Worm (Caenorhabditis elegans) whole organism, L2 larva: Measurements from ENCODE around the gene Y48E1B.3.

Experiments used
- C34F6.9 ChIP-seq: fragments of 150-350 bp; optimal IDR thresholded peaks from 2 replicates; lab custom pipeline; 2014; ENCODE audit warnings: missing biosample characterization, missing genetic modification characterization
- F13H6.1 ChIP-seq: sonication (generic microtip); optimal IDR thresholded peaks from 2 replicates; lab custom pipeline; 2016; ENCODE audit warnings: missing genetic modification characterization, missing compliant biosample characterization
- Y55F3AM.14 ChIP-seq: fragments of 200-800 bp; sonication (Bioruptor generic); optimal IDR thresholded peaks from 2 replicates; lab custom pipeline; 2018; ENCODE audit warnings: mild to moderate bottlenecking, missing genetic modification characterization, missing compliant biosample characterization
- ZK546.5 ChIP-seq: sonication (generic microtip); optimal IDR thresholded peaks from 2 replicates; lab custom pipeline; 2017; ENCODE audit warnings: missing biosample characterization, missing genetic modification characterization
- aly-2 ChIP-seq: fragments of 150-350 bp; optimal IDR thresholded peaks from 2 replicates; lab custom pipeline; 2014; ENCODE audit warnings: missing biosample characterization, missing genetic modification characterization
- ama-1 ChIP-seq: fragments of 150-350 bp; optimal IDR thresholded peaks from 2 replicates; lab custom pipeline; 2018; ENCODE audit warnings: inconsistent platforms
- blmp-1 ChIP-seq: sonication (generic microtip); optimal IDR thresholded peaks from 2 replicates; lab custom pipeline; 2017; ENCODE audit warnings: missing genetic modification characterization, mild to moderate bottlenecking, missing compliant biosample characterization, antibody characterized with exemption, moderate library complexity; ENCODE audit not compliant: insufficient read depth
- ceh-16 ChIP-seq: fragments of 150-350 bp; optimal IDR thresholded peaks from 2 replicates; lab custom pipeline; 2014; ENCODE audit warnings: missing biosample characterization, missing genetic modification characterization
- ceh-82 ChIP-seq: fragments of 150-350 bp; optimal IDR thresholded peaks from 2 replicates; lab custom pipeline; 2014; ENCODE audit warnings: missing biosample characterization, missing genetic modification characterization
- crh-2 ChIP-seq: sonication (generic microtip); optimal IDR thresholded peaks from 2 replicates; lab custom pipeline; 2017; ENCODE audit warnings: missing biosample characterization, missing genetic modification characterization
- dmd-4 ChIP-seq: sonication (generic microtip); optimal IDR thresholded peaks from 2 replicates; lab custom pipeline; 2017; ENCODE audit warnings: missing biosample characterization, missing genetic modification characterization
- egl-27 ChIP-seq: sonication (generic microtip); optimal IDR thresholded peaks from 3 replicates; lab custom pipeline; 2017; ENCODE audit warnings: missing biosample characterization, missing genetic modification reagents, missing genetic modification characterization
- elt-1 ChIP-seq: fragments of 150-350 bp; optimal IDR thresholded peaks from 2 replicates; lab custom pipeline; 2014; ENCODE audit warnings: missing biosample characterization, missing genetic modification characterization
- elt-3 ChIP-seq: sonication (generic microtip); optimal IDR thresholded peaks from 2 replicates; lab custom pipeline; 2017; ENCODE audit warnings: missing biosample characterization, missing genetic modification characterization
- fos-1 ChIP-seq: fragments of 150-350 bp; optimal IDR thresholded peaks from 2 replicates; lab custom pipeline; 2014; ENCODE audit warnings: missing biosample characterization, missing genetic modification characterization
- gmeb-1 ChIP-seq: fragments of 150-350 bp; optimal IDR thresholded peaks from 2 replicates; lab custom pipeline; 2014; ENCODE audit warnings: missing biosample characterization, missing genetic modification characterization
- lin-11 ChIP-seq: fragments of 150-350 bp; sonication (generic microtip); optimal IDR thresholded peaks from 2 replicates; lab custom pipeline; 2014; ENCODE audit warnings: missing biosample characterization, missing genetic modification characterization, inconsistent platforms, mixed read lengths
- lin-13 ChIP-seq: fragments of 150-350 bp; optimal IDR thresholded peaks from 2 replicates; lab custom pipeline; 2014; ENCODE audit warnings: missing biosample characterization, missing genetic modification reagents, missing genetic modification characterization
- lin-39 ChIP-seq: fragments of 150-350 bp; optimal IDR thresholded peaks from 2 replicates; lab custom pipeline; 2014; ENCODE audit warnings: missing biosample characterization, missing genetic modification reagents, missing genetic modification characterization
- lsy-2 ChIP-seq, 2 experiments: fragments of 150-350 bp in 1 of 2; sonication (generic microtip) in 1 of 2; optimal IDR thresholded peaks; 2 replicates each; lab custom pipeline; 2014 to 2017; ENCODE audit warnings: missing biosample characterization in 2 of 2, missing genetic modification characterization in 2 of 2
- mab-5 ChIP-seq: fragments of 150-350 bp; optimal IDR thresholded peaks from 2 replicates; lab custom pipeline; 2014; ENCODE audit warnings: missing biosample characterization, missing genetic modification characterization
- mbf-1 ChIP-seq: sonication (generic microtip); optimal IDR thresholded peaks from 2 replicates; lab custom pipeline; 2017; ENCODE audit warnings: missing biosample characterization, missing genetic modification characterization
- mdl-1 ChIP-seq, 2 experiments: fragments of 150-350 bp in 1 of 2; sonication (generic microtip) in 1 of 2; optimal IDR thresholded peaks; 2 replicates each; lab custom pipeline; 2017; ENCODE audit warnings: missing biosample characterization in 2 of 2, missing genetic modification characterization in 2 of 2
- nhr-10 ChIP-seq: sonication (generic microtip); optimal IDR thresholded peaks from 2 replicates; lab custom pipeline; 2017; ENCODE audit warnings: missing biosample characterization, missing genetic modification characterization
- nhr-11 ChIP-seq: fragments of 150-350 bp; optimal IDR thresholded peaks from 2 replicates; lab custom pipeline; 2014; ENCODE audit warnings: missing biosample characterization, missing genetic modification characterization
- nhr-12 ChIP-seq: fragments of 150-350 bp; optimal IDR thresholded peaks from 2 replicates; lab custom pipeline; 2014; ENCODE audit warnings: missing biosample characterization, missing genetic modification characterization
- nhr-129 ChIP-seq: fragments of 150-350 bp; optimal IDR thresholded peaks from 2 replicates; lab custom pipeline; 2014; ENCODE audit warnings: missing biosample characterization, missing genetic modification characterization
- nhr-21 ChIP-seq: fragments of 150-350 bp; optimal IDR thresholded peaks from 2 replicates; lab custom pipeline; 2014; ENCODE audit warnings: missing biosample characterization, missing genetic modification characterization
- nhr-23 ChIP-seq: fragments of 150-350 bp; optimal IDR thresholded peaks from 2 replicates; lab custom pipeline; 2014; ENCODE audit warnings: missing biosample characterization, missing genetic modification reagents, missing genetic modification characterization
- nhr-237 ChIP-seq: fragments of 150-350 bp; optimal IDR thresholded peaks from 2 replicates; lab custom pipeline; 2014; ENCODE audit warnings: missing biosample characterization, missing genetic modification characterization
- nhr-25 ChIP-seq: fragments of 150-350 bp; sonication (generic microtip); optimal IDR thresholded peaks from 3 replicates; lab custom pipeline; 2014; ENCODE audit warnings: missing biosample characterization, missing genetic modification characterization
- nhr-6 ChIP-seq: fragments of 150-350 bp; optimal IDR thresholded peaks from 2 replicates; lab custom pipeline; 2014; ENCODE audit warnings: missing biosample characterization, missing genetic modification characterization
- nhr-77 ChIP-seq: fragments of 150-350 bp; optimal IDR thresholded peaks from 2 replicates; lab custom pipeline; 2014; ENCODE audit warnings: missing biosample characterization, missing genetic modification characterization
- peb-1 ChIP-seq: fragments of 150-350 bp; optimal IDR thresholded peaks from 2 replicates; lab custom pipeline; 2014; ENCODE audit warnings: missing biosample characterization, missing genetic modification characterization
- skn-1 ChIP-seq: sonication (generic microtip); optimal IDR thresholded peaks from 2 replicates; lab custom pipeline; 2017; ENCODE audit warnings: missing biosample characterization, missing genetic modification characterization
- sma-3 ChIP-seq: sonication (generic microtip); optimal IDR thresholded peaks from 2 replicates; lab custom pipeline; 2016; ENCODE audit warnings: missing genetic modification reagents, missing genetic modification characterization, missing compliant biosample characterization
- sma-9 ChIP-seq, 2 experiments: fragments of 150-350 bp in 1 of 2; sonication (generic microtip) in 1 of 2; optimal IDR thresholded peaks; 2 replicates each; lab custom pipeline; 2014 to 2016; ENCODE audit warnings: missing genetic modification characterization in 2 of 2, mild to moderate bottlenecking in 1 of 2, missing biosample characterization in 1 of 2, missing compliant biosample characterization in 1 of 2, missing genetic modification reagents in 1 of 2, moderate library complexity in 1 of 2
- snpc-4 ChIP-seq: fragments of 150-350 bp; optimal IDR thresholded peaks from 2 replicates; lab custom pipeline; 2014; ENCODE audit warnings: missing biosample characterization, missing genetic modification characterization
- unc-55 ChIP-seq: fragments of 150-350 bp; sonication (generic microtip); optimal IDR thresholded peaks from 3 replicates; lab custom pipeline; 2014; ENCODE audit warnings: missing biosample characterization, missing genetic modification reagents, missing genetic modification characterization
- zag-1 ChIP-seq: fragments of 150-350 bp; optimal IDR thresholded peaks from 2 replicates; lab custom pipeline; 2014; ENCODE audit warnings: missing biosample characterization, missing genetic modification characterization
- ztf-1 ChIP-seq: fragments of 200-800 bp; sonication (Bioruptor generic); conservative IDR thresholded peaks from 2 replicates; pipeline ENCODE4 v1.3.6; 2022; ENCODE audit warnings: missing genetic modification characterization, missing compliant biosample characterization
- ztf-11 ChIP-seq: sonication (generic microtip); optimal IDR thresholded peaks from 2 replicates; lab custom pipeline; 2017; ENCODE audit warnings: missing biosample characterization, missing genetic modification characterization

The Y48E1B.3 gene

DNA sequence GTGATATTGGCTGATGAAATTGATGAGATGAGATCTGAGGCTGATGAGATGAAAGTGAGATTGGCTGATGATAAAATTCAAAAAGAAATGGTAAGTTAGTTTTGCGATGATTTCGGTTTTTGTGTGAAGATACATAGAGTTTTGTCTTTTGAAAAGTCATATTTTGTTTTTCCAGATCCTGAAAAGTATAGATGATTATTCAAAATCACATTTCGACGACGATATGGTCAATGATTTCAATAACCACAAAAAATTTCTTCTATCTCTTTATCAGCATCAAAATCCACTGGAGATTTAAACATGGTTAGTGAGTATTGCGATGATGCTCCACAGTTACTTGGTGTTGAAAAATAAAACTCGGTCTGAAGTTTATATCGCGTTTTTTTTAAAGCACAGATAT is 33.1 kb upstream of the Y48E1B.3 start, which contains the start of gene csp-1:
Gene csp-1 (plus strand): TSS at position 301 of the 400 bp plus-strand sequence.
- no peak for TF ChIP-seq crh-2 (tag; lab: Kevin White, UChicago)
- TF ChIP-seq mab-5 = no peak
- TF ChIP-seq nhr-77 (tag; lab: Kevin White, UChicago) = no peak
- no peak for TF ChIP-seq nhr-11
- no peak for TF ChIP-seq elt-1 (tag; lab: Kevin White, UChicago)
- no peak for TF ChIP-seq mdl-1 (tag; optimal IDR thresholded peaks at IDR 0.05; lab: Kevin White, UChicago)
- TF ChIP-seq lin-39 (tag; lab: Kevin White, UChicago) = no peak
- TF ChIP-seq nhr-21 (tag; lab: Kevin White, UChicago) = no peak
- TF ChIP-seq ztf-1 (GFP tag; lab: Robert Waterston, UW) = no peak

DNA sequence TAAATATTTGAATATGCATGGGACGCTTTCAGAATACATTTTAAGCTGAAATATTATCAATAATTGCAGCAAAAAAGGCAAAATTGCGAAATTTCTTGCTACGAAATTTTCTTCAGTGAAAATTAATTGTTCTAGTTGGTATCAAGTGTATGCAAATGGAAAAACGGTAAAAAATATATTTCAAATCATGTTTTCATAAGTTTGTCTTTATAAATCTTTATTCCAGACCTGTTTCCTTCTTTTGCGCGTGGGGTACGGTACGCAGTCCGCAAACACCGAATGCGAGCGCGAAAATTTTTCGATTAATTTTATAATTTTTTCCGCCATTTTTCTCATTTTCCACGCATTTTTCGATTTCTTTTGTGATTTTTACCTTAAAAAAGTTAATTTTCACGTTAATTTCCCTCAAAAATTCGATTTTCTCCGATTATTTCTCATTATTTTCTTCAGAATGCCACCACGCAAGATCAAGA is 28.8 kb upstream of the Y48E1B.3 start, which contains the start of the genes fbxc-23 and csc-1:
Gene fbxc-23 (minus strand): TSS at position 51 of the 473 bp plus-strand sequence.
Gene csc-1 (plus strand): TSS at position 451 of the 473 bp plus-strand sequence.
- TF ChIP-seq mbf-1 (tag; lab: Kevin White, UChicago) (no peak), sma-3 (GFP tag; lab: Kevin White, UChicago) (peak; percentile 38), nhr-237 (tag; lab: Kevin White, UChicago) (no peak), lsy-2 (tag; optimal IDR thresholded peaks at IDR 0.05; lab: Kevin White, UChicago) (peak; percentile 91 to 98), crh-2 (tag; lab: Kevin White, UChicago) (peak; percentile 31), blmp-1 (tag; lab: Kevin White, UChicago) (no peak), aly-2 (tag; lab: Kevin White, UChicago) (no peak), sma-9 (GFP tag; optimal IDR thresholded peaks at IDR 0.05; lab: Kevin White, UChicago) (no peak), sma-9 (tag; optimal IDR thresholded peaks at IDR 0.05; lab: Kevin White, UChicago) (no peak), ama-1 (no peak), ceh-16 (tag; lab: Kevin White, UChicago) (no peak), lin-39 (tag; lab: Kevin White, UChicago) (no peak), ceh-82 (tag; lab: Kevin White, UChicago) (no peak), snpc-4 (tag; lab: Kevin White, UChicago) (peak; percentile 62), unc-55 (peak; percentile 60), lin-11 (peak; percentile 51), mdl-1 (tag; optimal IDR thresholded peaks at IDR 0.05; lab: Kevin White, UChicago) (no peak), C34F6.9 (tag; lab: Kevin White, UChicago) (peak; percentile 70), ztf-1 (GFP tag; lab: Robert Waterston, UW) (no peak), nhr-129 (tag; lab: Kevin White, UChicago) (peak; percentile 4), dmd-4 (no peak), nhr-11 (no peak), nhr-12 (tag; lab: Kevin White, UChicago) (no peak), ztf-11 (tag; lab: Kevin White, UChicago) (no peak), nhr-23 (tag; lab: Kevin White, UChicago) (no peak), fos-1 (tag; lab: Kevin White, UChicago) (peak; percentile 2), mab-5 (no peak), Y55F3AM.14 (GFP tag; lab: Kevin White, UChicago) (no peak), nhr-77 (tag; lab: Kevin White, UChicago) (no peak), gmeb-1 (peak; percentile 90), nhr-21 (tag; lab: Kevin White, UChicago) (peak; percentile 15), ZK546.5 (tag; lab: Kevin White, UChicago) (no peak), nhr-25 (tag; lab: Kevin White, UChicago) (peak; percentile 16), nhr-6 (no peak), lin-13 (GFP tag; lab: Kevin White, UChicago) (peak; percentile 49), skn-1 (tag; lab: Kevin White, UChicago) (no peak), F13H6.1 (tag; lab: Kevin White, UChicago) (peak; percentile 10)

ce11 chrII:13595279-13595678 is 27.5 kb upstream of the Y48E1B.3 start:
- no peak for TF ChIP-seq peb-1 (tag; lab: Kevin White, UChicago)
- TF ChIP-seq unc-55 = no peak
- TF ChIP-seq ceh-82 (tag; lab: Kevin White, UChicago) = no peak
- no peak for TF ChIP-seq C34F6.9 (tag; lab: Kevin White, UChicago)
- TF ChIP-seq elt-3 (tag; lab: Kevin White, UChicago) = no peak
- TF ChIP-seq nhr-12 (tag; lab: Kevin White, UChicago) = no peak
- no peak for TF ChIP-seq mdl-1 (tag; optimal IDR thresholded peaks at IDR 0.05; lab: Kevin White, UChicago)
- no peak for TF ChIP-seq fos-1 (tag; lab: Kevin White, UChicago)
- no peak for TF ChIP-seq nhr-25 (tag; lab: Kevin White, UChicago)
- no peak for TF ChIP-seq nhr-237 (tag; lab: Kevin White, UChicago)
- TF ChIP-seq zag-1 (tag; lab: Kevin White, UChicago) = no peak
- TF ChIP-seq elt-1 (tag; lab: Kevin White, UChicago) = no peak
- no peak for TF ChIP-seq egl-27
- TF ChIP-seq ztf-11 (tag; lab: Kevin White, UChicago) = no peak
- no peak for TF ChIP-seq crh-2 (tag; lab: Kevin White, UChicago)
- no peak for TF ChIP-seq gmeb-1
- no peak for TF ChIP-seq nhr-129 (tag; lab: Kevin White, UChicago)
- no peak for TF ChIP-seq ceh-16 (tag; lab: Kevin White, UChicago)
- no peak for TF ChIP-seq nhr-10 (tag; lab: Kevin White, UChicago)
- TF ChIP-seq, all 48 proteins: peak for 0
